Worm (Caenorhabditis elegans) whole organism, L3 larva: ENCODE data around the gene R166.2.

Experiments
- R02D3.7 ChIP-seq: fragments of 150-350 bp; optimal IDR thresholded peaks from 2 replicates; lab custom pipeline; 2014; ENCODE audit warnings: missing biosample characterization, missing genetic modification characterization
- aly-2 ChIP-seq: fragments of 150-350 bp; optimal IDR thresholded peaks from 2 replicates; lab custom pipeline; 2014; ENCODE audit warnings: missing biosample characterization, missing genetic modification characterization
- ama-1 ChIP-seq: fragments of 150-350 bp; optimal IDR thresholded peaks from 2 replicates; lab custom pipeline; 2018
- ceh-16 ChIP-seq: sonication (generic microtip); optimal IDR thresholded peaks from 2 replicates; lab custom pipeline; 2017; ENCODE audit warnings: missing biosample characterization, missing genetic modification characterization
- ceh-28 ChIP-seq: fragments of 150-350 bp; optimal IDR thresholded peaks from 2 replicates; lab custom pipeline; 2014; ENCODE audit warnings: missing biosample characterization, missing genetic modification reagents, missing genetic modification characterization
- ceh-82 ChIP-seq: fragments of 150-350 bp; optimal IDR thresholded peaks from 2 replicates; lab custom pipeline; 2014; ENCODE audit warnings: missing biosample characterization, missing genetic modification characterization
- ceh-9 ChIP-seq: sonication (generic microtip); optimal IDR thresholded peaks from 2 replicates; lab custom pipeline; 2018; ENCODE audit warnings: missing biosample characterization, missing genetic modification characterization
- egl-27 ChIP-seq: sonication (generic microtip); optimal IDR thresholded peaks from 4 replicates; lab custom pipeline; 2017; ENCODE audit warnings: missing biosample characterization, missing genetic modification reagents, missing genetic modification characterization
- egl-5 ChIP-seq: fragments of 150-350 bp; optimal IDR thresholded peaks from 2 replicates; lab custom pipeline; 2017; ENCODE audit warnings: missing biosample characterization, missing genetic modification reagents, missing genetic modification characterization, inconsistent platforms
- elt-1 ChIP-seq: fragments of 150-350 bp; optimal IDR thresholded peaks from 2 replicates; lab custom pipeline; 2014; ENCODE audit warnings: missing biosample characterization, missing genetic modification characterization
- elt-2 ChIP-seq: sonication (generic microtip); optimal IDR thresholded peaks from 2 replicates; lab custom pipeline; 2016; ENCODE audit warnings: missing genetic modification reagents, mild to moderate bottlenecking, missing genetic modification characterization, missing compliant biosample characterization
- elt-3 ChIP-seq, 3 experiments: fragments of 150-350 bp in 1 of 3; sonication (generic microtip) in 2 of 3; optimal IDR thresholded peaks; 2 replicates in 2 of 3; 4 replicates in 1 of 3; lab custom pipeline; 2014 to 2017; ENCODE audit warnings: missing biosample characterization in 3 of 3, missing genetic modification characterization in 3 of 3
- eor-1 ChIP-seq, 2 experiments: fragments of 150-350 bp; optimal IDR thresholded peaks; 2 replicates each; lab custom pipeline; 2014 to 2018; ENCODE audit warnings: missing biosample characterization in 2 of 2, missing genetic modification characterization in 2 of 2
- fkh-2 ChIP-seq: fragments of 150-350 bp; optimal IDR thresholded peaks from 2 replicates; lab custom pipeline; 2014; ENCODE audit warnings: missing biosample characterization, missing genetic modification reagents, missing genetic modification characterization
- fos-1 ChIP-seq: fragments of 150-350 bp; optimal IDR thresholded peaks from 2 replicates; lab custom pipeline; 2014; ENCODE audit warnings: missing biosample characterization, missing genetic modification characterization
- hmg-11 ChIP-seq: sonication (generic microtip); optimal IDR thresholded peaks from 2 replicates; lab custom pipeline; 2016; ENCODE audit warnings: missing genetic modification characterization, missing compliant biosample characterization
- jun-1 ChIP-seq: fragments of 150-350 bp; optimal IDR thresholded peaks from 2 replicates; lab custom pipeline; 2014; ENCODE audit warnings: missing biosample characterization, missing genetic modification reagents, missing genetic modification characterization
- lin-15B ChIP-seq: fragments of 150-350 bp; optimal IDR thresholded peaks from 2 replicates; lab custom pipeline; 2014; ENCODE audit warnings: missing biosample characterization, missing genetic modification characterization
- lin-39 ChIP-seq: fragments of 150-350 bp; optimal IDR thresholded peaks from 2 replicates; lab custom pipeline; 2018; ENCODE audit warnings: missing biosample characterization, missing genetic modification reagents, missing genetic modification characterization
- lsy-12 ChIP-seq: sonication (generic microtip); optimal IDR thresholded peaks from 2 replicates; lab custom pipeline; 2016; ENCODE audit warnings: mild to moderate bottlenecking, missing genetic modification characterization, missing compliant biosample characterization
- mdl-1 ChIP-seq: fragments of 150-350 bp; optimal IDR thresholded peaks from 2 replicates; lab custom pipeline; 2014; ENCODE audit warnings: missing biosample characterization, missing genetic modification characterization
- mml-1 ChIP-seq: fragments of 150-350 bp; sonication (generic microtip); optimal IDR thresholded peaks from 3 replicates; lab custom pipeline; 2014; ENCODE audit warnings: missing biosample characterization, missing genetic modification characterization
- nfya-1 ChIP-seq: sonication (generic microtip); optimal IDR thresholded peaks from 2 replicates; lab custom pipeline; 2017; ENCODE audit warnings: missing genetic modification characterization, mild to moderate bottlenecking, missing compliant biosample characterization, antibody characterized with exemption, moderate library complexity; ENCODE audit not compliant: insufficient read depth
- nhr-11 ChIP-seq: fragments of 150-350 bp; optimal IDR thresholded peaks from 2 replicates; lab custom pipeline; 2014; ENCODE audit warnings: missing biosample characterization, missing genetic modification characterization
- nhr-12 ChIP-seq: fragments of 150-350 bp; optimal IDR thresholded peaks from 2 replicates; lab custom pipeline; 2014; ENCODE audit warnings: missing biosample characterization, missing genetic modification characterization
- nhr-23 ChIP-seq: fragments of 150-350 bp; optimal IDR thresholded peaks from 2 replicates; lab custom pipeline; 2014; ENCODE audit warnings: missing biosample characterization, missing genetic modification reagents, missing genetic modification characterization
- nhr-237 ChIP-seq: fragments of 150-350 bp; optimal IDR thresholded peaks from 2 replicates; lab custom pipeline; 2014; ENCODE audit warnings: missing biosample characterization, missing genetic modification characterization
- nhr-25 ChIP-seq: sonication (generic microtip); optimal IDR thresholded peaks from 2 replicates; lab custom pipeline; 2017; ENCODE audit warnings: missing biosample characterization, missing genetic modification characterization
- nhr-43 ChIP-seq: sonication (generic microtip); optimal IDR thresholded peaks from 2 replicates; lab custom pipeline; 2016; ENCODE audit warnings: mild to moderate bottlenecking, missing genetic modification characterization, missing compliant biosample characterization; ENCODE audit not compliant: poor library complexity, severe bottlenecking
- nhr-76 ChIP-seq: fragments of 150-350 bp; sonication (generic microtip); optimal IDR thresholded peaks from 5 replicates; lab custom pipeline; 2014; ENCODE audit warnings: missing biosample characterization, missing genetic modification characterization
- nhr-77 ChIP-seq: fragments of 150-350 bp; optimal IDR thresholded peaks from 2 replicates; lab custom pipeline; 2014; ENCODE audit warnings: missing biosample characterization, missing genetic modification characterization
- pha-4 ChIP-seq: fragments of 150-350 bp; optimal IDR thresholded peaks from 2 replicates; lab custom pipeline; 2014; ENCODE audit warnings: missing biosample characterization, missing genetic modification reagents, missing genetic modification characterization
- pqm-1 ChIP-seq: fragments of 150-350 bp; optimal IDR thresholded peaks from 2 replicates; lab custom pipeline; 2017; ENCODE audit warnings: missing biosample characterization, missing genetic modification characterization, inconsistent platforms
- skn-1 ChIP-seq: fragments of 150-350 bp; optimal IDR thresholded peaks from 2 replicates; lab custom pipeline; 2014; ENCODE audit warnings: missing biosample characterization, missing genetic modification characterization
- snpc-4 ChIP-seq: fragments of 150-350 bp; optimal IDR thresholded peaks from 2 replicates; lab custom pipeline; 2014; ENCODE audit warnings: missing biosample characterization, missing genetic modification characterization
- tbx-2 ChIP-seq: sonication (generic microtip); optimal IDR thresholded peaks from 2 replicates; lab custom pipeline; 2016; ENCODE audit warnings: mild to moderate bottlenecking, missing genetic modification characterization, missing compliant biosample characterization
- unc-39 ChIP-seq: sonication (generic microtip); optimal IDR thresholded peaks from 4 replicates; lab custom pipeline; 2017; ENCODE audit warnings: missing biosample characterization, missing genetic modification characterization
- unc-62 ChIP-seq: fragments of 150-350 bp; sonication (generic microtip); optimal IDR thresholded peaks from 4 replicates; lab custom pipeline; 2014; ENCODE audit warnings: missing biosample characterization, missing genetic modification reagents, missing genetic modification characterization
- ztf-11 ChIP-seq: fragments of 150-350 bp; optimal IDR thresholded peaks from 2 replicates; lab custom pipeline; 2014; ENCODE audit warnings: missing biosample characterization, missing genetic modification characterization
- ztf-4 ChIP-seq: fragments of 150-350 bp; optimal IDR thresholded peaks from 2 replicates; lab custom pipeline; 2014; ENCODE audit warnings: missing biosample characterization, missing genetic modification characterization

The R166.2 gene

ce11 chrII:10502491-10503063 is 34.9 kb downstream of the R166.2 start, which contains the start of gene myrf-1 (continued):
- TF ChIP-seq skn-1 (peak; percentile 61), mml-1 (tag; lab: Kevin White, UChicago) (no peak), nhr-237 (tag; lab: Kevin White, UChicago) (no peak), ceh-28 (tag; lab: Kevin White, UChicago) (peak; percentile 84), ama-1 (lab: Kevin White, UChicago) (peak; percentile 67), elt-1 (tag; lab: Kevin White, UChicago) (peak; percentile 56)
- TF ChIP-seq, all 47 proteins: peak for 31

- TF ChIP-seq ama-1 (lab: Kevin White, UChicago), result peak; percentile 67
- TF ChIP-seq lin-39 (tag; lab: Kevin White, UChicago), result peak; percentile 50
- TF ChIP-seq tbx-2 (tag; lab: Kevin White, UChicago), result no peak
- peak; percentile 59 for TF ChIP-seq elt-1 (tag; lab: Kevin White, UChicago)
- TF ChIP-seq skn-1, result peak; percentile 69
- peak; percentile 79 for TF ChIP-seq nfya-1 (tag; lab: Kevin White, UChicago)
- peak; percentile 38 for TF ChIP-seq pqm-1
- peak; percentile 52 for TF ChIP-seq lin-15B
- no peak for TF ChIP-seq nhr-77 (tag; lab: Kevin White, UChicago)
- no peak for TF ChIP-seq ztf-11 (tag; lab: Kevin White, UChicago)
- peak; percentile 9 for TF ChIP-seq pha-4 (tag; lab: Kevin White, UChicago)
- TF ChIP-seq R02D3.7, result peak; percentile 22
- TF ChIP-seq lsy-12 (tag; lab: Kevin White, UChicago), result peak; percentile 46
- peak; percentile 74 for TF ChIP-seq nhr-43 (tag; lab: Kevin White, UChicago)
- peak; percentile 51 for TF ChIP-seq egl-5 (tag; lab: Kevin White, UChicago)
- TF ChIP-seq mdl-1, result peak; percentile 39
- TF ChIP-seq snpc-4 (tag; lab: Kevin White, UChicago), result no peak
- peak; percentile 77 for TF ChIP-seq unc-62 (GFP tag; lab: Kevin White, UChicago)
- peak; percentile 55 for TF ChIP-seq nhr-23
- no peak for TF ChIP-seq nhr-11 (tag; lab: Kevin White, UChicago)
- peak; percentile 30 for TF ChIP-seq ceh-28 (tag; lab: Kevin White, UChicago)
- peak; percentile 83 for TF ChIP-seq nhr-25 (tag; lab: Kevin White, UChicago)
- no peak for TF ChIP-seq nhr-12 (tag; lab: Kevin White, UChicago)
- peak; percentile 51 for TF ChIP-seq hmg-11 (tag; lab: Kevin White, UChicago)
- TF ChIP-seq aly-2 (tag; lab: Kevin White, UChicago), result no peak
- no peak for TF ChIP-seq fos-1 (tag; lab: Kevin White, UChicago)
Measured at ce11 chrII:10501578-10501977, 35.9 kb downstream of the R166.2 start.

- TF ChIP-seq ceh-9 (tag; lab: Kevin White, UChicago), result no peak
- TF ChIP-seq ztf-11 (tag; lab: Kevin White, UChicago), result no peak
- no peak for TF ChIP-seq elt-1 (tag; lab: Kevin White, UChicago)
- TF ChIP-seq elt-3 (tag; optimal IDR thresholded peaks at IDR 0.05; lab: Kevin White, UChicago), result peak in 1 of 3 experiments; percentile 16
- TF ChIP-seq fkh-2 (tag; lab: Kevin White, UChicago), result no peak
- no peak for TF ChIP-seq elt-2 (tag; lab: Kevin White, UChicago)
- no peak for TF ChIP-seq eor-1 (tag; optimal IDR thresholded peaks at IDR 0.05; lab: Kevin White, UChicago)
- TF ChIP-seq nhr-25 (tag; lab: Kevin White, UChicago), result peak; percentile 76
- TF ChIP-seq nhr-23, result peak; percentile 82
- TF ChIP-seq egl-5 (tag; lab: Kevin White, UChicago), result no peak
- TF ChIP-seq pqm-1, result no peak
- TF ChIP-seq nhr-77 (tag; lab: Kevin White, UChicago), result no peak
- no peak for TF ChIP-seq unc-39
- no peak for TF ChIP-seq ceh-16 (tag; lab: Kevin White, UChicago)
- TF ChIP-seq ceh-28 (tag; lab: Kevin White, UChicago), result no peak
- no peak for TF ChIP-seq ceh-82
- TF ChIP-seq mdl-1, result no peak
- no peak for TF ChIP-seq egl-27 (tag; lab: Kevin White, UChicago)
- no peak for TF ChIP-seq snpc-4 (tag; lab: Kevin White, UChicago)
- TF ChIP-seq nhr-76 (tag; lab: Kevin White, UChicago), result no peak
- TF ChIP-seq nhr-237 (tag; lab: Kevin White, UChicago), result no peak
- no peak for TF ChIP-seq ztf-4
- TF ChIP-seq jun-1 (tag; lab: Kevin White, UChicago), result no peak
Measured at ce11 chrII:10500674-10501073, 36.8 kb downstream of the R166.2 start.
